Fruit fly (Drosophila melanogaster) whole organism, pupa: ENCODE data around the gene Cyt-c1.

Experiments used
- CG10348 ChIP-seq: fragments of 200-800 bp; sonication (Bioruptor generic); IDR thresholded peaks from 2 replicates; pipeline ENCODE4 v1.3.6; 2022; ENCODE audit warnings: missing biosample characterization, missing genetic modification characterization
- CG12605 ChIP-seq: fragments of 200-800 bp; sonication (Bioruptor generic); IDR thresholded peaks from 2 replicates; pipeline ENCODE4 v1.3.6; 2022; ENCODE audit warnings: missing biosample characterization, missing genetic modification characterization
- CG13204 ChIP-seq: fragments of 200-800 bp; sonication (Bioruptor generic); optimal IDR thresholded peaks from 2 replicates; lab custom pipeline; 2018; ENCODE audit warnings: missing biosample characterization, mild to moderate bottlenecking, missing genetic modification characterization, moderate library complexity
- CG14655 ChIP-seq: fragments of 200-800 bp; sonication (Bioruptor generic); optimal IDR thresholded peaks from 3 replicates; lab custom pipeline; 2017; ENCODE audit warnings: mild to moderate bottlenecking, missing biosample characterization, missing genetic modification reagents, missing genetic modification characterization
- CG15710 ChIP-seq: fragments of 200-800 bp; sonication (Bioruptor generic); optimal IDR thresholded peaks from 2 replicates; lab custom pipeline; 2018; ENCODE audit warnings: missing biosample characterization, mild to moderate bottlenecking, missing genetic modification characterization, moderate library complexity
- CG17806 ChIP-seq: fragments of 200-800 bp; sonication (Bioruptor generic); optimal IDR thresholded peaks from 2 replicates; lab custom pipeline; 2018; ENCODE audit warnings: missing biosample characterization, mild to moderate bottlenecking, missing genetic modification characterization, moderate library complexity
- CG32121 ChIP-seq: fragments of 200-800 bp; sonication (Bioruptor generic); IDR thresholded peaks from 2 replicates; pipeline ENCODE4 v1.3.6; 2022; ENCODE audit warnings: missing biosample characterization, missing genetic modification characterization
- CG34367 ChIP-seq: fragments of 200-800 bp; sonication (Bioruptor generic); optimal IDR thresholded peaks from 2 replicates; lab custom pipeline; 2018; ENCODE audit warnings: missing biosample characterization, mild to moderate bottlenecking, missing genetic modification characterization
- CG4496 ChIP-seq: fragments of 200-800 bp; sonication (Bioruptor generic); IDR thresholded peaks from 3 replicates; pipeline ENCODE4 v1.3.6; 2022; ENCODE audit warnings: missing biosample characterization, missing genetic modification characterization
- CG8159 ChIP-seq: fragments of 200-800 bp; sonication (Bioruptor generic); optimal IDR thresholded peaks from 3 replicates; lab custom pipeline; 2018; ENCODE audit warnings: missing biosample characterization, mild to moderate bottlenecking, missing genetic modification characterization, moderate library complexity
- CG8301 ChIP-seq: fragments of 200-800 bp; sonication (Bioruptor generic); optimal IDR thresholded peaks from 2 replicates; lab custom pipeline; 2018; ENCODE audit warnings: missing biosample characterization, mild to moderate bottlenecking, missing genetic modification characterization
- CG9948 ChIP-seq: fragments of 200-800 bp; sonication (Bioruptor generic); optimal IDR thresholded peaks from 2 replicates; lab custom pipeline; 2018; ENCODE audit warnings: missing biosample characterization, mild to moderate bottlenecking, missing genetic modification characterization, moderate library complexity
- D1 ChIP-seq: fragments of 200-800 bp; sonication (Bioruptor generic); optimal IDR thresholded peaks from 2 replicates; lab custom pipeline; 2018; ENCODE audit warnings: missing biosample characterization, mild to moderate bottlenecking, missing genetic modification characterization, moderate library complexity
- EcR ChIP-seq: fragments of 200-800 bp; sonication (Bioruptor generic); optimal IDR thresholded peaks from 3 replicates; lab custom pipeline; 2019; ENCODE audit warnings: missing biosample characterization, missing genetic modification characterization, mild to moderate bottlenecking, moderate library complexity, missing genetic modification reagents
- Ets98B ChIP-seq: fragments of 200-800 bp; sonication (Bioruptor generic); IDR thresholded peaks from 2 replicates; pipeline ENCODE4 v1.3.6; 2022; ENCODE audit warnings: missing biosample characterization, missing genetic modification characterization
- Pif1A ChIP-seq: fragments of 200-800 bp; sonication (Bioruptor generic); optimal IDR thresholded peaks from 3 replicates; lab custom pipeline; 2016; ENCODE audit warnings: missing biosample characterization, missing genetic modification characterization
- Pif1B ChIP-seq: fragments of 200-800 bp; sonication (Bioruptor generic); optimal IDR thresholded peaks from 3 replicates; lab custom pipeline; 2016; ENCODE audit warnings: missing biosample characterization, missing genetic modification characterization
- Snoo ChIP-seq: fragments of 200-800 bp; sonication (Bioruptor generic); optimal IDR thresholded peaks from 3 replicates; lab custom pipeline; 2017; ENCODE audit warnings: missing biosample characterization, mild to moderate bottlenecking, missing genetic modification characterization, inconsistent platforms
- fd96Ca ChIP-seq: fragments of 200-800 bp; sonication (Bioruptor generic); IDR thresholded peaks from 3 replicates; pipeline ENCODE4 v1.3.6; 2022; ENCODE audit warnings: missing biosample characterization, missing genetic modification characterization
- gl ChIP-seq: fragments of 200-800 bp; sonication (Bioruptor generic); optimal IDR thresholded peaks from 2 replicates; lab custom pipeline; 2018; ENCODE audit warnings: missing biosample characterization, mild to moderate bottlenecking, missing genetic modification characterization
- rn ChIP-seq: fragments of 200-800 bp; sonication (Bioruptor generic); IDR thresholded peaks from 2 replicates; pipeline ENCODE4 v1.3.6; 2022; ENCODE audit warnings: missing biosample characterization, missing genetic modification characterization

Gene Cyt-c1

DNA sequence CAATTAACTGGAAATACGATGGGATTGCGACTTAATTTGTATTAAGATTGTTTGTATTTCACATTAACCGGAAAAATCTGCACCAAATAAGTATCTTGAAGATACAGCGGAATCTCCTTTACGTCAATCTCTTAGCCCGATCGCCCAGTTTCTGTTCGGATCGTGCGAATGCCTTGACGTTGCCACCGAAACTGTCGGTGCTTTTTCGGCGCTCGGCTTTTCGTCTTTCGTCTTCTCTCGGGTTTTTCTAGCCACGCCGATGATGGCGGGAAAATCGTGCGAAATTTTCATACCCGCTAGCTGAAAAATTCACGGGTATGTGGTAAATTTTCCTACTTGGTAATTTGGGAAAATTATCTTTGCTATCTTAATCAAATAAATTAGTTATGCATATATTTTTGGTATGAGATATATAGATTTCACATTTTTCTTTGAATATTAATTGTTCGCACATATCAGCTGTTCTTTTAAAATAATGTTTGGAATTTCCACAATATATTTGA, 8.6 kb upstream of the Cyt-c1 start:
- TF ChIP-seq CG10348 (GFP tag; lab: Robert Waterston, UW), result no peak
- TF ChIP-seq gl (tag; lab: Kevin White, UChicago), result no peak
- no peak for TF ChIP-seq CG17806 (tag; lab: Kevin White, UChicago)
- TF ChIP-seq D1, result no peak
- TF ChIP-seq EcR (GFP tag; lab: Kevin White, UChicago), result no peak
- no peak for TF ChIP-seq Snoo (tag; lab: Kevin White, UChicago)
- no peak for TF ChIP-seq CG8159 (tag; lab: Kevin White, UChicago)
- no peak for TF ChIP-seq CG13204
- TF ChIP-seq CG14655 (GFP tag; lab: Kevin White, UChicago), result no peak
- no peak for TF ChIP-seq Pif1A (GFP tag; lab: Kevin White, UChicago)

DNA sequence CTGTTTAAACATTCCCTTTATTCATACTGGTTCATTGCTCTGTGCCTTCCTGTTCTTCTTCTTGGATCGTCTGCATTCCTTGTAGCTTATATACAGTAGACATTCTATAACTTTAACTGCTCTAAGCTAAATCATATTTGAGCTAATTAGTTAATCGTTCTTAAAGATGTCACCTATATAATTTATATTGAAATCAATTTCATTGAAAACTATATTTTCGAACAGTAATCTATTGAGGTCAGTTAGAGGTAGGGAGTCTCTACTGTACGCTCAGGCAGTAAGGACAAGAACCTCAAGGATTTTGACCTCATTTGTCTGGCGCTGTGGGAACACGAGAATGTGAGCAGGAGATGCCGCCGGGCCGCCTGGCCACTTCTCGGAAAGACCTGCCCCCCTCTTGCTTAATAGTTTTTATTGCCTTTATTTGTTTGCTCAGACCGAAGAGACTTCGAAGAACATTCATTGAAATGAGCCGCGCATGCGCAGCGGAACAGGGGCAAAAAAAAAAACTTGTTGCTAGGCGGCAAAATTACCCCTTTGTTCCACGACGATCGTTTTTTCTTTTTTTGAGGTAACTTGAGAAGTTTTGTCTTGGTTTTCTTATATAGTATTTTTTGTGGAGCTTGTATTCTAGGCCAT, 7.2 kb upstream of the Cyt-c1 start:
- TF ChIP-seq CG9948, result peak; percentile 89
- TF ChIP-seq CG14655 (GFP tag; lab: Kevin White, UChicago), result peak; percentile 65
- peak; percentile 89 for TF ChIP-seq CG17806 (tag; lab: Kevin White, UChicago)
- peak; percentile 80 for TF ChIP-seq gl (tag; lab: Kevin White, UChicago)
- peak; percentile 53; the same call in 1 of the 2 replicates for TF ChIP-seq CG12605 (GFP tag; lab: Robert Waterston, UW)
- peak; percentile 100 for TF ChIP-seq EcR (GFP tag; lab: Kevin White, UChicago)
- TF ChIP-seq Ets98B, result no peak
- no peak for TF ChIP-seq rn (GFP tag; lab: Robert Waterston, UW)
- TF ChIP-seq CG32121 (GFP tag; lab: Robert Waterston, UW), result 0 out of 2 replicates have a peak, but pooled peaks have one; percentile 8
- peak; percentile 73 for TF ChIP-seq Pif1B
- TF ChIP-seq D1, result peak; percentile 82
- TF ChIP-seq CG8159 (tag; lab: Kevin White, UChicago), result peak; percentile 97
- peak; percentile 66; the same call in 2 of the 3 replicates for TF ChIP-seq CG4496 (GFP tag; lab: Robert Waterston, UW)
- TF ChIP-seq CG15710 (tag; lab: Kevin White, UChicago), result peak; percentile 97
- peak; percentile 92 for TF ChIP-seq CG34367 (tag; lab: Kevin White, UChicago)
- TF ChIP-seq fd96Ca (GFP tag; lab: Robert Waterston, UW), result no peak
- TF ChIP-seq CG10348 (GFP tag; lab: Robert Waterston, UW), result no peak
- peak; percentile 89 for TF ChIP-seq CG13204
- peak; percentile 78 for TF ChIP-seq Snoo (tag; lab: Kevin White, UChicago)
- TF ChIP-seq Pif1A (GFP tag; lab: Kevin White, UChicago), result peak; percentile 14
- peak; percentile 49 for TF ChIP-seq CG8301 (tag; lab: Kevin White, UChicago)
- TF ChIP-seq, all 21 proteins: peak for 17

DNA sequence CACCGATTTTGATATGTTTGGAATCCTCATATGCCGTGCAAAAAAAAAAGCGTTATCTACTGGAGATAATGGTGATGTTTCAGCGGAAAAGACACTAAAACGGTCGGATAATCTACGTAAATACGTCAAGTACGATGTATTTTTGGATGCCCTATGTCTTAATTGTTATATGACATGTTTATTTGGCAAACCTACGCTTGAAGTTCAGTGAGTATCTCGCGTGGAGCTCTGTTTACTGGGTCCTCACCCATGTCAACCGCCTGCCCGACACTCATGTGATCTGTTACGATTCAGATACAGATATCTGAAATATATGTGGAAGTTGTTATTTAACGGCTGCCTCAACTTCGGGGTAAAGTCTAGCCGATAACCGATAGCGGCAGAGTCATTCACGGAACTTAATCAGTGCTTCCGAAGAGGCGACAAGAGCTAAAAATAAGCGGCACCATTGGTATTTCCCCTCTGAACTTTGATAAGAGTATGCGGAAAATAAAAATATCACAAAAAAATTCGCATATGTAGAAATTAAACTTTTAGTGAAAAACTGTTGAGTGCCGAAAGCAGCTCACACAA, 6.4 kb upstream of the Cyt-c1 start:
- no peak for TF ChIP-seq CG10348 (GFP tag; lab: Robert Waterston, UW)
- no peak for TF ChIP-seq fd96Ca (GFP tag; lab: Robert Waterston, UW)
- TF ChIP-seq CG4496 (GFP tag; lab: Robert Waterston, UW), result no peak
- TF ChIP-seq CG17806 (tag; lab: Kevin White, UChicago), result no peak
- peak; percentile 37 for TF ChIP-seq gl (tag; lab: Kevin White, UChicago)
- no peak for TF ChIP-seq CG13204
- no peak for TF ChIP-seq Pif1B

DNA sequence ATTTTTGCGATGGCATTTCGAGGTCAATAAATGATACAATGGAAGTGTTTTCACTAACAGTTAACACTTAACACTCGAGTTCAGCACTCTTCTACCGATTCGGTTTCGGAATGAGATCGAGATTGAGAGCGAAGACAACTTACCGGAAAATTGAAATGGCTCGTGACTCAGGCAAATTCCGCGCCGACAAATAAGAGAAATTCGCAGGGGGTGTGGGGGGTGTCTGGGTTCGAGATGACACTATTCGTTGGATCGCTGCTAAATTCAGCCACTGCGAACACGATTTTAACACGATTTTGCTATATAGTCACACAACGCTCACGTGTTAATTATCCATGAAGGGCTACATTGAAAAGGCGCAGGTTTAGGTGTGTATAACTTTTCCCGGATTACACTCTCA, 5.5 kb upstream of the Cyt-c1 start:
- no peak for TF ChIP-seq Snoo (tag; lab: Kevin White, UChicago)
- TF ChIP-seq CG14655 (GFP tag; lab: Kevin White, UChicago), result no peak
- TF ChIP-seq D1, result no peak
- no peak for TF ChIP-seq Ets98B
- TF ChIP-seq CG13204, result no peak
- TF ChIP-seq CG15710 (tag; lab: Kevin White, UChicago), result no peak
- TF ChIP-seq CG17806 (tag; lab: Kevin White, UChicago), result no peak
- no peak for TF ChIP-seq fd96Ca (GFP tag; lab: Robert Waterston, UW)
- no peak for TF ChIP-seq CG34367 (tag; lab: Kevin White, UChicago)
- no peak for TF ChIP-seq gl (tag; lab: Kevin White, UChicago)
- TF ChIP-seq CG32121 (GFP tag; lab: Robert Waterston, UW), result no peak
- TF ChIP-seq CG10348 (GFP tag; lab: Robert Waterston, UW), result no peak
- TF ChIP-seq Pif1A (GFP tag; lab: Kevin White, UChicago), result no peak
- no peak for TF ChIP-seq CG8159 (tag; lab: Kevin White, UChicago)

DNA sequence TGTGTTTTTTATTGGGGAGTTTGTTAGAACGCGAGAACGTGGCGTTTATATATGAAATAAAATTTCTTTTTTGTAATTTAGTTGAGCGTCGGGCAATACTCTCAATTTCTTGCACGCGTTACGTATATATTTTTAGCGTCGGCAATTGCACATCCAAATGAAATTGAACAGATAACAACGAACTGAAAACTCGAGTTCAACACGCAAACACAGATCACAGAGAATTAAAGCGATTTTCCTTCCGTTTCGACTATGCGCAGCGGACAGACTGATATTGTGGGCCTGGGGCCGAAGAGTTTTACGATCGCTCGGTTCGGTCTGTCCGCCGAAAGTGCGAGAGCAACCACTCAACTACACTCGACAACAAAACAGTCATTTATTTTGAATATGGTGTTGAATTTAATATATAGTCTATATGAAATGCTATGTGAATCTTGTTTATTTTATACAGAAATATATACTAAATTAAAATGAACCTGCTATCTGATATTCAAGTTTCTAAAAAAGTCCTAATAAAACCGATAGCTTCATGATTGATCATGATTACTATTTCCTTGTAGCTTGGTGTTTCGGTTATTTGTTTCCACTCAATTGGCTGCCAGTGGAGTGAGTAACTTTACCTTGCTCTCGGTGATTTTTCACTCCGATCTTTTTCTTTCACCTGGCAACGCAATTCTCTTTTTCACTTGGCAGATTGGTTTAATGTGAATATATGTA, 4.8 kb upstream of the Cyt-c1 start, which contains the start of gene CG46456:
Gene CG46456 (minus strand): TSS at position 273 of the 717 bp plus-strand sequence.
- TF ChIP-seq Pif1B, result peak; percentile 89
- TF ChIP-seq CG14655 (GFP tag; lab: Kevin White, UChicago), result peak; percentile 94
- peak; percentile 89 for TF ChIP-seq D1
- TF ChIP-seq gl (tag; lab: Kevin White, UChicago), result peak; percentile 87
- TF ChIP-seq EcR (GFP tag; lab: Kevin White, UChicago), result peak; percentile 85
- peak; percentile 97 for TF ChIP-seq CG8159 (tag; lab: Kevin White, UChicago)
- TF ChIP-seq fd96Ca (GFP tag; lab: Robert Waterston, UW), result peak; percentile 84
- TF ChIP-seq CG4496 (GFP tag; lab: Robert Waterston, UW), result peak; percentile 94
- peak; percentile 93 for TF ChIP-seq CG15710 (tag; lab: Kevin White, UChicago)
- peak; percentile 49; the same call in 1 of the 2 replicates for TF ChIP-seq CG10348 (GFP tag; lab: Robert Waterston, UW)
- peak; percentile 71 for TF ChIP-seq CG13204
- TF ChIP-seq CG17806 (tag; lab: Kevin White, UChicago), result peak; percentile 95
- peak; percentile 96 for TF ChIP-seq CG32121 (GFP tag; lab: Robert Waterston, UW)
- peak; percentile 71 for TF ChIP-seq rn (GFP tag; lab: Robert Waterston, UW)
- TF ChIP-seq CG34367 (tag; lab: Kevin White, UChicago), result peak; percentile 94
- TF ChIP-seq Pif1A (GFP tag; lab: Kevin White, UChicago), result peak; percentile 88
- peak; percentile 93 for TF ChIP-seq CG12605 (GFP tag; lab: Robert Waterston, UW)
- peak; percentile 93 for TF ChIP-seq Ets98B
- peak; percentile 95 for TF ChIP-seq CG9948
- TF ChIP-seq Snoo (tag; lab: Kevin White, UChicago), result peak; percentile 95
- peak; percentile 95 for TF ChIP-seq CG8301 (tag; lab: Kevin White, UChicago)
